Worm (Caenorhabditis elegans) whole organism, L4/young adult: Measurements from ENCODE around the gene R09A1.3.

Experiments used
- dao-5 ChIP-seq: sonication (generic microtip); optimal IDR thresholded peaks from 2 replicates; lab custom pipeline; 2016; ENCODE audit warnings: missing genotype, missing genetic modification characterization, moderate library complexity, missing compliant biosample characterization
- him-1 ChIP-seq: sonication (generic microtip); optimal IDR thresholded peaks from 2 replicates; lab custom pipeline; 2016; ENCODE audit warnings: missing genotype, missing genetic modification reagents, missing genetic modification characterization, missing compliant biosample characterization

ce11 chrV:1001163-1001562 is 25.7 kb downstream of the R09A1.3 start:
- no peak for TF ChIP-seq him-1 (tag; lab: Kevin White, UChicago)
- TF ChIP-seq dao-5 = no peak
